Fruit fly (Drosophila melanogaster) whole organism, embryonic: Measurements from ENCODE around the gene Cad88C.

Experiments
- Awh ChIP-seq: fragments of 200-800 bp; sonication (Bioruptor generic); IDR thresholded peaks from 2 replicates; pipeline ENCODE4, ENCODE4 v1.3.6; 2022; ENCODE audit warnings: missing biosample characterization, missing genetic modification characterization
- CG10209 ChIP-seq: fragments of 200-800 bp; sonication (Bioruptor generic); optimal IDR thresholded peaks from 3 replicates; lab custom pipeline; 2017; ENCODE audit warnings: missing biosample characterization, mild to moderate bottlenecking, missing genetic modification characterization, missing genetic modification reagents
- CG10267 ChIP-seq: fragments of 200-800 bp; sonication (Bioruptor generic); optimal IDR thresholded peaks from 2 replicates; lab custom pipeline; 2018; ENCODE audit warnings: missing biosample characterization, mild to moderate bottlenecking, missing genetic modification characterization, moderate library complexity
- CG10431 ChIP-seq: fragments of 200-800 bp; sonication (Bioruptor generic); optimal IDR thresholded peaks from 3 replicates; lab custom pipeline; 2018; ENCODE audit warnings: missing biosample characterization, mild to moderate bottlenecking, missing genetic modification characterization
- CG10979 ChIP-seq: fragments of 200-800 bp; sonication (Bioruptor generic); optimal IDR thresholded peaks from 2 replicates; lab custom pipeline; 2018; ENCODE audit warnings: missing biosample characterization, mild to moderate bottlenecking, missing genetic modification characterization, moderate library complexity
- CG12104 ChIP-seq: fragments of 200-800 bp; sonication (Bioruptor generic); optimal IDR thresholded peaks from 3 replicates; lab custom pipeline; 2016; ENCODE audit warnings: missing biosample characterization, missing genetic modification characterization
- CG12219 ChIP-seq: fragments of 200-800 bp; sonication (Bioruptor generic); optimal IDR thresholded peaks from 3 replicates; lab custom pipeline; 2018; ENCODE audit warnings: missing biosample characterization, mild to moderate bottlenecking, missing genetic modification characterization
- CG12236 ChIP-seq: fragments of 200-800 bp; sonication (Bioruptor generic); optimal IDR thresholded peaks from 2 replicates; lab custom pipeline; 2016; ENCODE audit warnings: missing biosample characterization, missing genetic modification characterization
- CG12744 ChIP-seq: fragments of 200-800 bp; sonication (Bioruptor generic); optimal IDR thresholded peaks from 2 replicates; lab custom pipeline; 2016; ENCODE audit warnings: missing biosample characterization, missing genetic modification characterization
- CG1603 ChIP-seq: fragments of 200-800 bp; sonication (Bioruptor generic); optimal IDR thresholded peaks from 2 replicates; lab custom pipeline; 2019; ENCODE audit warnings: missing biosample characterization, mild to moderate bottlenecking, missing genetic modification characterization, moderate library complexity
- CG2116 ChIP-seq: fragments of 200-800 bp; sonication (Bioruptor generic); optimal IDR thresholded peaks from 3 replicates; lab custom pipeline; 2018; ENCODE audit warnings: missing biosample characterization, mild to moderate bottlenecking, missing genetic modification characterization
- CG2202 ChIP-seq: fragments of 200-800 bp; sonication (Bioruptor generic); optimal IDR thresholded peaks from 2 replicates; lab custom pipeline; 2018; ENCODE audit warnings: missing biosample characterization, mild to moderate bottlenecking, missing genetic modification characterization
- CG2875 ChIP-seq: fragments of 200-800 bp; sonication (Bioruptor generic); optimal IDR thresholded peaks from 2 replicates; lab custom pipeline; 2017; ENCODE audit warnings: missing biosample characterization, mild to moderate bottlenecking, missing genetic modification characterization, missing genetic modification reagents
- CG3065 ChIP-seq: fragments of 200-800 bp; sonication (Bioruptor generic); optimal IDR thresholded peaks from 2 replicates; lab custom pipeline; 2016; ENCODE audit warnings: missing biosample characterization, missing genetic modification characterization
- CG4707 ChIP-seq: fragments of 200-800 bp; sonication (Bioruptor generic); optimal IDR thresholded peaks from 2 replicates; lab custom pipeline; 2018; ENCODE audit warnings: missing biosample characterization, mild to moderate bottlenecking, missing genetic modification characterization, moderate library complexity
- CG6689 ChIP-seq: fragments of 200-800 bp; sonication (Bioruptor generic); IDR thresholded peaks from 2 replicates; pipeline ENCODE4 v1.3.6; 2022; ENCODE audit warnings: missing biosample characterization, missing genetic modification characterization
- CG6813 ChIP-seq: fragments of 200-800 bp; sonication (Bioruptor generic); optimal IDR thresholded peaks from 2 replicates; lab custom pipeline; 2017; ENCODE audit warnings: missing biosample characterization, missing genetic modification characterization, mild to moderate bottlenecking, moderate library complexity, missing genetic modification reagents
- CG7357 ChIP-seq: fragments of 200-800 bp; sonication (Bioruptor generic); IDR thresholded peaks from 3 replicates; pipeline ENCODE4 v1.3.6; 2022; ENCODE audit warnings: missing biosample characterization, missing genetic modification characterization
- CG7372 ChIP-seq: fragments of 200-800 bp; sonication (Bioruptor generic); IDR thresholded peaks from 2 replicates; pipeline ENCODE4 v1.3.6; 2022; ENCODE audit warnings: missing biosample characterization, missing genetic modification characterization
- CG7987 ChIP-seq: fragments of 200-800 bp; sonication (Bioruptor generic); optimal IDR thresholded peaks from 2 replicates; lab custom pipeline; 2018; ENCODE audit warnings: missing biosample characterization, mild to moderate bottlenecking, missing genetic modification characterization, moderate library complexity
- CG8388 ChIP-seq: fragments of 200-800 bp; sonication (Bioruptor generic); optimal IDR thresholded peaks from 2 replicates; lab custom pipeline; 2019; ENCODE audit warnings: missing biosample characterization, mild to moderate bottlenecking, missing genetic modification characterization, moderate library complexity
- Chrac-16 ChIP-seq: fragments of 200-800 bp; sonication (Bioruptor generic); optimal IDR thresholded peaks from 3 replicates; lab custom pipeline; 2016; ENCODE audit warnings: missing biosample characterization, missing genetic modification characterization
- D19A ChIP-seq: fragments of 200-800 bp; optimal IDR thresholded peaks from 3 replicates; lab custom pipeline; 2019; ENCODE audit warnings: missing biosample characterization, mild to moderate bottlenecking, missing genetic modification characterization, moderate library complexity
- Dip3 ChIP-seq: fragments of 200-800 bp; sonication (Bioruptor generic); optimal IDR thresholded peaks from 3 replicates; lab custom pipeline; 2016; ENCODE audit warnings: missing biosample characterization, missing genetic modification characterization
- Dp ChIP-seq: fragments of 200-800 bp; sonication (Bioruptor generic); optimal IDR thresholded peaks from 2 replicates; lab custom pipeline; 2018; ENCODE audit warnings: missing biosample characterization, mild to moderate bottlenecking, missing genetic modification characterization, moderate library complexity
- Gug ChIP-seq: fragments of 200-800 bp; sonication (Bioruptor generic); IDR thresholded peaks from 4 replicates; pipeline ENCODE4 v1.3.6; 2022; ENCODE audit warnings: missing biosample characterization, missing genetic modification characterization
- Hr3 ChIP-seq: fragments of 200-800 bp; sonication (Bioruptor generic); optimal IDR thresholded peaks from 3 replicates; lab custom pipeline; 2016; ENCODE audit warnings: missing biosample characterization, missing genetic modification characterization
- Mad ChIP-seq: fragments of 200-800 bp; sonication (Bioruptor generic); optimal IDR thresholded peaks from 2 replicates; lab custom pipeline; 2016; ENCODE audit warnings: missing biosample characterization, missing genetic modification characterization
- NK7.1 ChIP-seq: fragments of 200-800 bp; sonication (Bioruptor generic); optimal IDR thresholded peaks from 3 replicates; lab custom pipeline; 2016; ENCODE audit warnings: missing biosample characterization, missing genetic modification characterization
- PHDP ChIP-seq: fragments of 200-800 bp; sonication (Bioruptor generic); optimal IDR thresholded peaks from 3 replicates; lab custom pipeline; 2018; ENCODE audit warnings: missing biosample characterization, mild to moderate bottlenecking, missing genetic modification characterization, moderate library complexity
- Ptx1 ChIP-seq: fragments of 200-800 bp; sonication (Bioruptor generic); IDR thresholded peaks from 2 replicates; pipeline ENCODE4 v1.3.6; 2022; ENCODE audit warnings: missing biosample characterization, missing genetic modification characterization
- Side ChIP-seq: fragments of 200-800 bp; sonication (Bioruptor generic); optimal IDR thresholded peaks from 2 replicates; lab custom pipeline; 2016; ENCODE audit warnings: missing biosample characterization, missing genetic modification characterization
- Ssrp ChIP-seq: fragments of 200-800 bp; sonication (Bioruptor generic); optimal IDR thresholded peaks from 2 replicates; lab custom pipeline; 2018; ENCODE audit warnings: missing biosample characterization, mild to moderate bottlenecking, missing genetic modification characterization, moderate library complexity
- chif ChIP-seq, 2 experiments: fragments of 200-800 bp; sonication (Bioruptor generic); optimal IDR thresholded peaks; 3 replicates each; lab custom pipeline; 2016; ENCODE audit warnings: missing biosample characterization in 2 of 2, missing genetic modification characterization in 2 of 2
- dm ChIP-seq: fragments of 200-800 bp; sonication (Bioruptor generic); optimal IDR thresholded peaks from 3 replicates; lab custom pipeline; 2016; ENCODE audit warnings: missing biosample characterization, missing genetic modification characterization
- dmrt99B ChIP-seq: fragments of 200-800 bp; sonication (Bioruptor generic); optimal IDR thresholded peaks from 2 replicates; lab custom pipeline; 2018; ENCODE audit warnings: missing biosample characterization, mild to moderate bottlenecking, missing genetic modification characterization, moderate library complexity
- esg ChIP-seq: fragments of 200-800 bp; sonication (Bioruptor generic); conservative IDR thresholded peaks from 2 replicates; pipeline ENCODE4 v1.3.6; 2022; ENCODE audit warnings: missing biosample characterization, missing genetic modification characterization
- exex ChIP-seq: fragments of 200-800 bp; sonication (Bioruptor generic); optimal IDR thresholded peaks from 4 replicates; lab custom pipeline; 2018; ENCODE audit warnings: missing biosample characterization, mild to moderate bottlenecking, missing genetic modification characterization, moderate library complexity
- gem ChIP-seq: fragments of 200-800 bp; sonication (Bioruptor generic); optimal IDR thresholded peaks from 2 replicates; lab custom pipeline; 2019; ENCODE audit warnings: missing biosample characterization, mild to moderate bottlenecking, missing genetic modification characterization, moderate library complexity
- nmo ChIP-seq: fragments of 200-800 bp; sonication (Bioruptor generic); optimal IDR thresholded peaks from 2 replicates; lab custom pipeline; 2018; ENCODE audit warnings: missing biosample characterization, mild to moderate bottlenecking, missing genetic modification characterization, moderate library complexity
- org-1 ChIP-seq: fragments of 200-800 bp; sonication (Bioruptor generic); optimal IDR thresholded peaks from 2 replicates; lab custom pipeline; 2017; ENCODE audit warnings: missing biosample characterization, missing genetic modification characterization
- phol ChIP-seq: fragments of 200-800 bp; sonication (Bioruptor generic); optimal IDR thresholded peaks from 3 replicates; lab custom pipeline; 2018; ENCODE audit warnings: missing biosample characterization, mild to moderate bottlenecking, missing genetic modification characterization, moderate library complexity
- scrt ChIP-seq: fragments of 200-800 bp; sonication (Bioruptor generic); optimal IDR thresholded peaks from 2 replicates; lab custom pipeline; 2018; ENCODE audit warnings: missing biosample characterization, mild to moderate bottlenecking, missing genetic modification characterization, moderate library complexity
- shn ChIP-seq: fragments of 200-800 bp; sonication (Bioruptor generic); optimal IDR thresholded peaks from 3 replicates; lab custom pipeline; 2016; ENCODE audit warnings: missing biosample characterization, missing genetic modification characterization
- sisA ChIP-seq: fragments of 200-800 bp; sonication (Bioruptor generic); IDR thresholded peaks from 2 replicates; pipeline ENCODE4 v1.3.6; 2022; ENCODE audit warnings: missing biosample characterization, missing genetic modification characterization
- sob ChIP-seq: fragments of 200-800 bp; sonication (Bioruptor generic); IDR thresholded peaks from 2 replicates; pipeline ENCODE4 v1.3.6; 2022; ENCODE audit warnings: missing biosample characterization, missing genetic modification characterization
- tin ChIP-seq: fragments of 200-800 bp; sonication (Bioruptor generic); optimal IDR thresholded peaks from 3 replicates; lab custom pipeline; 2016; ENCODE audit warnings: missing biosample characterization, missing genetic modification characterization
- tio ChIP-seq: fragments of 200-800 bp; sonication (Bioruptor generic); optimal IDR thresholded peaks from 2 replicates; lab custom pipeline; 2017; ENCODE audit warnings: missing biosample characterization, missing genetic modification characterization, inconsistent platforms
- tll ChIP-seq, 2 experiments: fragments of 200-800 bp in 1 of 2; fragments of >200 bp in 1 of 2; sonication (Bioruptor generic) in 1 of 2; optimal IDR thresholded peaks; 2 replicates each; lab custom pipeline; 2017 to 2019; ENCODE audit warnings: missing biosample characterization in 2 of 2, missing genetic modification characterization in 2 of 2, mild to moderate bottlenecking in 1 of 2, moderate library complexity in 1 of 2

The Cad88C gene

DNA sequence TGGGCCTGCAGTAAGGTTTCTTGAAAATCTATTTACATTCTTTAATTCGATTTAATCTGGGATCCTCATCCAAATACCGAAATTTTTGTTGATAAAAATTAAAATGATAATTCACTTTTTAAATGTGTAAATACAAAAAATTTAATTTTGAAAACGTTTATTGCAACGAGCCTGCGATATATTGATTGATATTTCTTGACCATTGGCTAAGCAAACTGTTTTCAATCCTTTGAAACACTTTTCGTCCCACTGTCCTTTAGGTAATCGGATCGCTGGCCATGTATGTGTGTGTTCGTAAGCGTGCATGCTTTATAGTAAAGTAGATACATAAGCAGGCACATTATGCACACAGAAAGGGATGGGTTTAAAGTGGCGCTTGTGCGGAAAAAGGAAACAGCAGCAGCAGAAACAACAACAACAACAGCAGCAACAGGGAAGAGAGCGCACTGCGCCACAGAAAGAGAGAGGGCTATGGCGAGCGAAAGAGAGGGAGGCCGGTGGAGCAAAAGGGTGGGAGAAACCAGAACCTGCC lies 6.1 kb upstream of the Cad88C start (continued):
- peak in 1 of 2 experiments; percentile 58 for TF ChIP-seq chif (GFP tag; optimal IDR thresholded peaks at IDR 0.05; lab: Kevin White, UChicago)
- TF ChIP-seq CG12236 (GFP tag; lab: Kevin White, UChicago): peak; percentile 10
- TF ChIP-seq CG7987: no peak
- TF ChIP-seq Dp (GFP tag; lab: Kevin White, UChicago): no peak
- TF ChIP-seq CG2202 (tag; lab: Kevin White, UChicago): peak; percentile 57
- peak; percentile 43 for TF ChIP-seq shn (GFP tag; lab: Kevin White, UChicago)
- TF ChIP-seq Ssrp (tag; lab: Kevin White, UChicago): peak; percentile 63
- TF ChIP-seq dm (GFP tag; lab: Kevin White, UChicago): peak; percentile 3
- peak; percentile 46 for TF ChIP-seq Ptx1
- peak; percentile 59 for TF ChIP-seq PHDP (tag; lab: Kevin White, UChicago)
- peak; percentile 44 for TF ChIP-seq sisA
- TF ChIP-seq CG12744 (GFP tag; lab: Kevin White, UChicago): no peak
- peak; percentile 61 for TF ChIP-seq CG2875 (GFP tag; lab: Kevin White, UChicago)
- TF ChIP-seq gem (tag; lab: Kevin White, UChicago): peak; percentile 81
- TF ChIP-seq NK7.1: no peak
- peak; percentile 61 for TF ChIP-seq CG6689 (GFP tag; lab: Robert Waterston, UW)
- peak; percentile 10 for TF ChIP-seq scrt (GFP tag; lab: Kevin White, UChicago)
- TF ChIP-seq CG12104: no peak
- peak; percentile 5 for TF ChIP-seq D19A (tag; lab: Kevin White, UChicago)
- peak; percentile 49 for TF ChIP-seq CG6813 (GFP tag; lab: Kevin White, UChicago)
- TF ChIP-seq CG10979 (tag; lab: Kevin White, UChicago): peak; percentile 62
- TF ChIP-seq tll (GFP tag; optimal IDR thresholded peaks at IDR 0.05; lab: Kevin White, UChicago): no peak
- TF ChIP-seq org-1: peak; percentile 37
- TF ChIP-seq esg (GFP tag; lab: Robert Waterston, UW): peak; percentile 15; the same call in 1 of the 2 replicates
- TF ChIP-seq phol (tag; lab: Kevin White, UChicago): peak; percentile 73
- TF ChIP-seq dmrt99B (tag; lab: Kevin White, UChicago): no peak
- no peak for TF ChIP-seq CG7372
- TF ChIP-seq exex: no peak
- TF ChIP-seq Side (GFP tag; lab: Kevin White, UChicago): no peak
- no peak for TF ChIP-seq sob (GFP tag; lab: Robert Waterston, UW)
- 0 out of 4 replicates have a peak, but pooled peaks have one; percentile 5 for TF ChIP-seq Gug (GFP tag; lab: Robert Waterston, UW)
- TF ChIP-seq CG1603 (tag; lab: Kevin White, UChicago): peak; percentile 28
- peak; percentile 53 for TF ChIP-seq Hr3 (GFP tag; lab: Kevin White, UChicago)
- TF ChIP-seq tin (GFP tag; lab: Kevin White, UChicago): no peak
- TF ChIP-seq nmo (GFP tag; lab: Kevin White, UChicago): peak; percentile 78
- TF ChIP-seq CG2116: peak; percentile 24
- TF ChIP-seq Mad (GFP tag; lab: Kevin White, UChicago): peak; percentile 36
- peak; percentile 44 for TF ChIP-seq CG3065
- TF ChIP-seq Dip3 (GFP tag; lab: Kevin White, UChicago): no peak
- 0 out of 2 replicates have a peak, but pooled peaks have one; percentile 19 for TF ChIP-seq Awh (GFP tag; lab: Robert Waterston, UW)
- peak; percentile 67 for TF ChIP-seq tio (GFP tag; lab: Kevin White, UChicago)
- peak; percentile 56 for TF ChIP-seq CG10209
- peak; percentile 92 for TF ChIP-seq CG4707 (GFP tag; lab: Kevin White, UChicago)
- peak; percentile 17 for TF ChIP-seq CG10267 (tag; lab: Kevin White, UChicago)
- peak; percentile 66 for TF ChIP-seq CG8388 (GFP tag; lab: Kevin White, UChicago)
- no peak for TF ChIP-seq CG7357 (GFP tag; lab: Robert Waterston, UW)
- peak; percentile 45 for TF ChIP-seq CG10431
- TF ChIP-seq CG12219: peak; percentile 45
- peak; percentile 58 for TF ChIP-seq Chrac-16 (GFP tag; lab: Kevin White, UChicago)
